Worm (Caenorhabditis elegans): Measurements from ENCODE around the gene srx-108.

The srx-108 gene

ce11 chrII:3705320-3705719 lies at the start of gene srx-108:
TSS of gene srx-108 (plus strand) at chrII:3705620.
- TF ChIP-seq ref-1 (GFP tag; conservative IDR thresholded peaks at IDR 0.05) (no peak), flt-1 (GFP tag; IDR thresholded peaks at IDR 0.05) (no peak), klf-2 (GFP tag; conservative IDR thresholded peaks at IDR 0.05) (no peak), med-1 (GFP tag; optimal IDR thresholded peaks at IDR 0.05; ENCODE audit: insufficient read depth) (no peak)

ce11 chrII:3659776-3660175 lies 45.6 kb upstream of the srx-108 start, which contains the start of gene F19B10.4:
TSS of gene F19B10.4 (plus strand) at chrII:3660076.
- TF ChIP-seq klf-2 (GFP tag; conservative IDR thresholded peaks at IDR 0.05) (no peak), tab-1 (GFP tag; IDR thresholded peaks at IDR 0.05) (no peak), cog-1 (tag; optimal IDR thresholded peaks at IDR 0.05) (no peak), T22C8.4 (GFP tag; IDR thresholded peaks at IDR 0.05) (no peak), med-1 (GFP tag; optimal IDR thresholded peaks at IDR 0.05; ENCODE audit: insufficient read depth) (no peak), ztf-29 (GFP tag; IDR thresholded peaks at IDR 0.05) (no peak), flt-1 (GFP tag; IDR thresholded peaks at IDR 0.05) (no peak), ztf-23 (GFP tag; IDR thresholded peaks at IDR 0.05) (no peak), ref-1 (GFP tag; conservative IDR thresholded peaks at IDR 0.05) (no peak)

- no peak for TF ChIP-seq cog-1 (tag; optimal IDR thresholded peaks at IDR 0.05)
- no peak for TF ChIP-seq klf-2 (GFP tag; conservative IDR thresholded peaks at IDR 0.05)
- no peak for TF ChIP-seq T22C8.4 (GFP tag; IDR thresholded peaks at IDR 0.05)
- no peak for TF ChIP-seq ztf-29 (GFP tag; IDR thresholded peaks at IDR 0.05)
- TF ChIP-seq ztf-23 (GFP tag; IDR thresholded peaks at IDR 0.05), result no peak
- no peak for TF ChIP-seq ref-1 (GFP tag; conservative IDR thresholded peaks at IDR 0.05)
- no peak for TF ChIP-seq tab-1 (GFP tag; IDR thresholded peaks at IDR 0.05)
- no peak for TF ChIP-seq flt-1 (GFP tag; IDR thresholded peaks at IDR 0.05)
- TF ChIP-seq med-1 (GFP tag; optimal IDR thresholded peaks at IDR 0.05; ENCODE audit: insufficient read depth), result no peak
These were observed 43.5 kb upstream of the srx-108 start, which contains the start of gene F19B10.13 for ce11 chrII:3661932-3662331. TSS of gene F19B10.13 (plus strand) at chrII:3662274.

ce11 chrII:3663796-3664195 lies 41.6 kb upstream of the srx-108 start, which contains the start of gene F19B10.6:
TSS of gene F19B10.6 (minus strand) at chrII:3663896.
- TF ChIP-seq med-1 (GFP tag; optimal IDR thresholded peaks at IDR 0.05; ENCODE audit: insufficient read depth) (no peak), tab-1 (GFP tag; IDR thresholded peaks at IDR 0.05) (no peak), flt-1 (GFP tag; IDR thresholded peaks at IDR 0.05) (no peak), klf-2 (GFP tag; conservative IDR thresholded peaks at IDR 0.05) (no peak), ref-1 (GFP tag; conservative IDR thresholded peaks at IDR 0.05) (no peak), ztf-23 (GFP tag; IDR thresholded peaks at IDR 0.05) (no peak), ztf-29 (GFP tag; IDR thresholded peaks at IDR 0.05) (no peak), T22C8.4 (GFP tag; IDR thresholded peaks at IDR 0.05) (no peak), cog-1 (tag; optimal IDR thresholded peaks at IDR 0.05) (no peak)

ce11 chrII:3664470-3664869 lies 41.0 kb upstream of the srx-108 start, which contains the start of gene F19B10.3:
TSS of gene F19B10.3 (plus strand) at chrII:3664770.
- no peak for TF ChIP-seq tab-1 (GFP tag; IDR thresholded peaks at IDR 0.05)
- TF ChIP-seq ztf-23 (GFP tag; IDR thresholded peaks at IDR 0.05), result no peak
- no peak for TF ChIP-seq T22C8.4 (GFP tag; IDR thresholded peaks at IDR 0.05)
- no peak for TF ChIP-seq ref-1 (GFP tag; conservative IDR thresholded peaks at IDR 0.05)
- no peak for TF ChIP-seq cog-1 (tag; optimal IDR thresholded peaks at IDR 0.05)
- TF ChIP-seq flt-1 (GFP tag; IDR thresholded peaks at IDR 0.05), result no peak
- no peak for TF ChIP-seq ztf-29 (GFP tag; IDR thresholded peaks at IDR 0.05)
- TF ChIP-seq med-1 (GFP tag; optimal IDR thresholded peaks at IDR 0.05; ENCODE audit: insufficient read depth), result no peak
- no peak for TF ChIP-seq klf-2 (GFP tag; conservative IDR thresholded peaks at IDR 0.05)

ce11 chrII:3665181-3665580 lies 40.2 kb upstream of the srx-108 start:
- TF ChIP-seq med-1 (GFP tag; optimal IDR thresholded peaks at IDR 0.05; ENCODE audit: insufficient read depth), result no peak
- no peak for TF ChIP-seq klf-2 (GFP tag; conservative IDR thresholded peaks at IDR 0.05)
- no peak for TF ChIP-seq ref-1 (GFP tag; conservative IDR thresholded peaks at IDR 0.05)
- TF ChIP-seq T22C8.4 (GFP tag; IDR thresholded peaks at IDR 0.05), result no peak
- TF ChIP-seq tab-1 (GFP tag; IDR thresholded peaks at IDR 0.05), result no peak
- no peak for TF ChIP-seq ztf-29 (GFP tag; IDR thresholded peaks at IDR 0.05)
- TF ChIP-seq flt-1 (GFP tag; IDR thresholded peaks at IDR 0.05), result no peak
- no peak for TF ChIP-seq ztf-23 (GFP tag; IDR thresholded peaks at IDR 0.05)
- no peak for TF ChIP-seq cog-1 (tag; optimal IDR thresholded peaks at IDR 0.05)

- TF ChIP-seq ztf-29 (GFP tag; IDR thresholded peaks at IDR 0.05) (no peak), flt-1 (GFP tag; IDR thresholded peaks at IDR 0.05) (no peak), cog-1 (tag; optimal IDR thresholded peaks at IDR 0.05) (no peak), klf-2 (GFP tag; conservative IDR thresholded peaks at IDR 0.05) (no peak), tab-1 (GFP tag; IDR thresholded peaks at IDR 0.05) (no peak)
These were observed 36.1 kb upstream of the srx-108 start, which contains the start of gene srx-97 for ce11 chrII:3669315-3669714. TSS of gene srx-97 (minus strand) at chrII:3669415.

ce11 chrII:3670956-3671355 lies 34.5 kb upstream of the srx-108 start, which contains the start of gene srx-98:
TSS of gene srx-98 (minus strand) at chrII:3671056.
- no peak for TF ChIP-seq ref-1 (GFP tag; conservative IDR thresholded peaks at IDR 0.05)
- TF ChIP-seq klf-2 (GFP tag; conservative IDR thresholded peaks at IDR 0.05), result no peak
- TF ChIP-seq tab-1 (GFP tag; IDR thresholded peaks at IDR 0.05), result no peak
- no peak for TF ChIP-seq flt-1 (GFP tag; IDR thresholded peaks at IDR 0.05)
- TF ChIP-seq med-1 (GFP tag; optimal IDR thresholded peaks at IDR 0.05; ENCODE audit: insufficient read depth), result no peak
- TF ChIP-seq cog-1 (tag; optimal IDR thresholded peaks at IDR 0.05), result no peak
- TF ChIP-seq T22C8.4 (GFP tag; IDR thresholded peaks at IDR 0.05), result no peak
- no peak for TF ChIP-seq ztf-29 (GFP tag; IDR thresholded peaks at IDR 0.05)
- no peak for TF ChIP-seq ztf-23 (GFP tag; IDR thresholded peaks at IDR 0.05)

- no peak for TF ChIP-seq ztf-23 (GFP tag; IDR thresholded peaks at IDR 0.05)
- no peak for TF ChIP-seq med-1 (GFP tag; optimal IDR thresholded peaks at IDR 0.05; ENCODE audit: insufficient read depth)
- no peak for TF ChIP-seq T22C8.4 (GFP tag; IDR thresholded peaks at IDR 0.05)
- TF ChIP-seq klf-2 (GFP tag; conservative IDR thresholded peaks at IDR 0.05), result no peak
- TF ChIP-seq ztf-29 (GFP tag; IDR thresholded peaks at IDR 0.05), result no peak
- TF ChIP-seq flt-1 (GFP tag; IDR thresholded peaks at IDR 0.05), result no peak
- no peak for TF ChIP-seq cog-1 (tag; optimal IDR thresholded peaks at IDR 0.05)
- no peak for TF ChIP-seq ref-1 (GFP tag; conservative IDR thresholded peaks at IDR 0.05)
- no peak for TF ChIP-seq tab-1 (GFP tag; IDR thresholded peaks at IDR 0.05)
These were observed 31.9 kb upstream of the srx-108 start, which contains the start of gene sea-1 for ce11 chrII:3673493-3673892. TSS of gene sea-1 (minus strand) at chrII:3673593.

- TF ChIP-seq ztf-29 (GFP tag; IDR thresholded peaks at IDR 0.05) (no peak), ztf-23 (GFP tag; IDR thresholded peaks at IDR 0.05) (no peak), klf-2 (GFP tag; conservative IDR thresholded peaks at IDR 0.05) (no peak), ref-1 (GFP tag; conservative IDR thresholded peaks at IDR 0.05) (no peak), med-1 (GFP tag; optimal IDR thresholded peaks at IDR 0.05; ENCODE audit: insufficient read depth) (no peak), flt-1 (GFP tag; IDR thresholded peaks at IDR 0.05) (no peak), cog-1 (tag; optimal IDR thresholded peaks at IDR 0.05) (no peak), T22C8.4 (GFP tag; IDR thresholded peaks at IDR 0.05) (no peak)
These were observed 30.2 kb upstream of the srx-108 start, which contains the start of gene F19B10.2 for ce11 chrII:3675176-3675575. TSS of gene F19B10.2 (plus strand) at chrII:3675476.

All from whole organism, midembryonic.